Fruit fly (Drosophila melanogaster): ENCODE results near the gene Kdm5.

- TF ChIP-seq Dfd (GFP tag; optimal IDR thresholded peaks at IDR 0.05) (no peak), Mio (GFP tag; optimal IDR thresholded peaks at IDR 0.05) (no peak), dl (GFP tag; optimal IDR thresholded peaks at IDR 0.05; ENCODE audit: insufficient read depth in 1 of 2, partially characterized antibody in 2 of 2) (no peak), h (GFP tag; optimal IDR thresholded peaks at IDR 0.05) (no peak), Hr78 (GFP tag; optimal IDR thresholded peaks at IDR 0.05) (no peak), br (GFP tag; optimal IDR thresholded peaks at IDR 0.05) (no peak), OdsH (GFP tag; optimal IDR thresholded peaks at IDR 0.05) (no peak)
These were observed 49.2 kb upstream of the Kdm5 start, which contains the start of the genes CG34179 and slmo for dm6 chr2L:6048542-6048941.
